Worm (Caenorhabditis elegans) whole organism, L1 larva: ENCODE data around the gene plk-3.

Experiments
- alr-1 ChIP-seq: fragments of 200-800 bp; sonication (Bioruptor generic); optimal IDR thresholded peaks from 2 replicates; lab custom pipeline; 2018; ENCODE audit warnings: borderline replicate concordance, mild to moderate bottlenecking, missing genetic modification characterization, missing compliant biosample characterization
- blmp-1 ChIP-seq: fragments of 150-350 bp; optimal IDR thresholded peaks from 2 replicates; lab custom pipeline; 2014; ENCODE audit warnings: missing biosample characterization, missing genetic modification characterization
- ceh-63 ChIP-seq: fragments of 200-800 bp; sonication (Bioruptor generic); optimal IDR thresholded peaks from 2 replicates; lab custom pipeline; 2018; ENCODE audit warnings: mild to moderate bottlenecking, missing genetic modification characterization, missing compliant biosample characterization
- dpl-1 ChIP-seq, 3 experiments: fragments of 150-350 bp in 2 of 3; sonication (generic microtip) in 1 of 3; optimal IDR thresholded peaks; 2 replicates each; lab custom pipeline; 2014 to 2017; ENCODE audit warnings: missing biosample characterization in 3 of 3, missing genetic modification characterization in 3 of 3, missing genetic modification reagents in 3 of 3
- efl-1 ChIP-seq, 4 experiments: fragments of 150-350 bp; optimal IDR thresholded peaks in 3 of 4; peaks in 1 of 4; 1 replicate in 1 of 4; 2 replicates in 3 of 4; lab custom pipeline; 2014; ENCODE audit warnings: missing biosample characterization in 2 of 4, missing genetic modification characterization in 2 of 4, missing genetic modification reagents in 2 of 4
- elt-2 ChIP-seq: sonication (generic microtip); optimal IDR thresholded peaks from 2 replicates; lab custom pipeline; 2016; ENCODE audit warnings: missing genetic modification characterization, mild to moderate bottlenecking, inconsistent platforms, missing compliant biosample characterization, missing genetic modification reagents
- elt-3 ChIP-seq, 6 experiments: fragments of 150-350 bp in 1 of 6; sonication (generic microtip); optimal IDR thresholded peaks; 2 replicates each; lab custom pipeline; 2017 to 2018; ENCODE audit warnings: missing biosample characterization in 6 of 6, missing genetic modification characterization in 6 of 6, inconsistent platforms in 1 of 6
- fkh-8 ChIP-seq: sonication (generic microtip); optimal IDR thresholded peaks from 2 replicates; lab custom pipeline; 2016; ENCODE audit warnings: mild to moderate bottlenecking, missing genetic modification characterization, missing compliant biosample characterization
- hlh-4 ChIP-seq: sonication (generic microtip); optimal IDR thresholded peaks from 2 replicates; lab custom pipeline; 2016; ENCODE audit warnings: mild to moderate bottlenecking, missing genetic modification characterization, missing compliant biosample characterization
- jun-1 ChIP-seq: fragments of 150-350 bp; optimal IDR thresholded peaks from 2 replicates; lab custom pipeline; 2014; ENCODE audit warnings: missing biosample characterization, missing genetic modification reagents, missing genetic modification characterization
- lin-14 ChIP-seq: fragments of 200-800 bp; sonication (Bioruptor generic); optimal IDR thresholded peaks from 2 replicates; lab custom pipeline; 2018; ENCODE audit warnings: mild to moderate bottlenecking, missing genetic modification characterization, moderate library complexity, missing compliant biosample characterization
- lin-35 ChIP-seq, 2 experiments: fragments of 150-350 bp; optimal IDR thresholded peaks; 2 replicates each; lab custom pipeline; 2014; ENCODE audit warnings: missing biosample characterization in 2 of 2, missing genetic modification characterization in 2 of 2, missing genetic modification reagents in 2 of 2
- lsy-2 ChIP-seq, 2 experiments: fragments of 150-350 bp; optimal IDR thresholded peaks; 2 replicates each; lab custom pipeline; 2014; ENCODE audit warnings: missing biosample characterization in 2 of 2, missing genetic modification characterization in 2 of 2
- mab-9 ChIP-seq: fragments of 200-800 bp; sonication (Bioruptor generic); IDR thresholded peaks from 2 replicates; pipeline ENCODE4 v1.3.6; 2022; ENCODE audit warnings: missing genetic modification reagents, missing genetic modification characterization, missing compliant biosample characterization
- mef-2 ChIP-seq: fragments of 150-350 bp; optimal IDR thresholded peaks from 2 replicates; lab custom pipeline; 2014; ENCODE audit warnings: missing biosample characterization, missing genetic modification characterization
- nhr-11 ChIP-seq: fragments of 150-350 bp; optimal IDR thresholded peaks from 2 replicates; lab custom pipeline; 2014; ENCODE audit warnings: missing biosample characterization, missing genetic modification characterization
- nhr-19 ChIP-seq: fragments of 200-800 bp; sonication (Bioruptor generic); conservative IDR thresholded peaks from 2 replicates; pipeline ENCODE4 v1.3.6; 2022; ENCODE audit warnings: missing genetic modification characterization, missing compliant biosample characterization
- nhr-20 ChIP-seq: sonication (generic microtip); optimal IDR thresholded peaks from 2 replicates; lab custom pipeline; 2016; ENCODE audit warnings: mild to moderate bottlenecking, missing genetic modification characterization, missing compliant biosample characterization
- nhr-76 ChIP-seq: sonication (generic microtip); optimal IDR thresholded peaks from 2 replicates; lab custom pipeline; 2017; ENCODE audit warnings: missing biosample characterization, missing genetic modification characterization
- nhr-77 ChIP-seq: fragments of 150-350 bp; optimal IDR thresholded peaks from 2 replicates; lab custom pipeline; 2014; ENCODE audit warnings: missing biosample characterization, missing genetic modification characterization
- nhr-85 ChIP-seq: sonication (generic microtip); peaks from one replicate; lab custom pipeline; 2016; ENCODE audit warnings: missing genetic modification characterization, inconsistent platforms, missing compliant biosample characterization
- nhr-90 ChIP-seq: sonication (generic microtip); optimal IDR thresholded peaks from 2 replicates; lab custom pipeline; 2016; ENCODE audit warnings: mild to moderate bottlenecking, missing genetic modification characterization, missing compliant biosample characterization; ENCODE audit not compliant: poor library complexity
- pax-3 ChIP-seq: fragments of 200-800 bp; sonication (Bioruptor generic); optimal IDR thresholded peaks from 2 replicates; lab custom pipeline; 2018; ENCODE audit warnings: mild to moderate bottlenecking, missing genetic modification characterization, moderate library complexity, missing compliant biosample characterization
- pqm-1 ChIP-seq: sonication (generic microtip); optimal IDR thresholded peaks from 3 replicates; lab custom pipeline; 2017; ENCODE audit warnings: missing biosample characterization, missing genetic modification characterization
- rnt-1 ChIP-seq: sonication (generic microtip); optimal IDR thresholded peaks from 2 replicates; lab custom pipeline; 2016; ENCODE audit warnings: mild to moderate bottlenecking, missing genetic modification characterization, moderate library complexity, missing compliant biosample characterization
- sox-4 ChIP-seq: sonication (generic microtip); optimal IDR thresholded peaks from 2 replicates; lab custom pipeline; 2016; ENCODE audit warnings: missing genetic modification characterization, missing compliant biosample characterization
- swsn-7 ChIP-seq: sonication (generic microtip); optimal IDR thresholded peaks from 2 replicates; lab custom pipeline; 2016; ENCODE audit warnings: missing genetic modification characterization, missing compliant biosample characterization
- tbx-2 ChIP-seq: sonication (generic microtip); optimal IDR thresholded peaks from 2 replicates; lab custom pipeline; 2016; ENCODE audit warnings: missing genetic modification characterization, missing compliant biosample characterization
- zag-1 ChIP-seq: fragments of 150-350 bp; optimal IDR thresholded peaks from 2 replicates; lab custom pipeline; 2014; ENCODE audit warnings: missing biosample characterization, missing genetic modification characterization

Gene plk-3

ce11 chrIV:7477197-7477596, 4.2 kb upstream of the plk-3 start, which contains the start of gene pycr-4:
Gene pycr-4, minus strand, starts transcription at chrIV:7477297.
- TF ChIP-seq dpl-1 (GFP tag; optimal IDR thresholded peaks at IDR 0.05; lab: Kevin White, UChicago) (peak in 1 of 3 experiments; percentile 14), lin-35 (GFP tag; optimal IDR thresholded peaks at IDR 0.05; lab: Kevin White, UChicago) (peak in 1 of 2 experiments; percentile 15), efl-1 (optimal IDR thresholded peaks at IDR 0.05; lab: Kevin White, UChicago) (peak; percentile 42 to 44), efl-1 (GFP tag; optimal IDR thresholded peaks at IDR 0.05 in 1 of 2; lab: Kevin White, UChicago) (peak in 1 of 2 experiments; percentile 72), lin-14 (GFP tag; lab: Kevin White, UChicago) (no peak)

ce11 chrIV:7474826-7475225, 1.8 kb upstream of the plk-3 start, which contains the start of gene slc-25A18.2:
Gene slc-25A18.2, plus strand, starts transcription at chrIV:7475041.
- no peak for TF ChIP-seq ceh-63
- no peak for TF ChIP-seq efl-1 (optimal IDR thresholded peaks at IDR 0.05; lab: Kevin White, UChicago)
- peak in 1 of 2 experiments; percentile 62 for TF ChIP-seq efl-1 (GFP tag; optimal IDR thresholded peaks at IDR 0.05 in 1 of 2; lab: Kevin White, UChicago)

ce11 chrIV:7469782-7470413, 3.1 kb downstream of the plk-3 start, which contains the start of gene F55G1.7:
Gene F55G1.7, minus strand, starts transcription at chrIV:7469832.
- peak in 5 of 6 experiments; percentile 13 to 90 (median 29) for TF ChIP-seq elt-3 (tag; optimal IDR thresholded peaks at IDR 0.05; lab: Kevin White, UChicago)
- no peak for TF ChIP-seq pax-3 (tag; lab: Kevin White, UChicago)
- TF ChIP-seq swsn-7 (tag; lab: Kevin White, UChicago), result no peak
- TF ChIP-seq nhr-85 (tag; lab: Kevin White, UChicago), result peak; percentile 54
- no peak for TF ChIP-seq efl-1 (optimal IDR thresholded peaks at IDR 0.05; lab: Kevin White, UChicago)
- peak in 1 of 2 experiments; percentile 20 for TF ChIP-seq efl-1 (GFP tag; optimal IDR thresholded peaks at IDR 0.05 in 1 of 2; lab: Kevin White, UChicago)
- TF ChIP-seq lsy-2 (tag; optimal IDR thresholded peaks at IDR 0.05; lab: Kevin White, UChicago), result no peak
- TF ChIP-seq blmp-1, result peak; percentile 55
- TF ChIP-seq tbx-2 (tag; lab: Kevin White, UChicago), result peak; percentile 56
- TF ChIP-seq hlh-4 (tag; lab: Kevin White, UChicago), result no peak
- TF ChIP-seq nhr-20 (tag; lab: Kevin White, UChicago), result peak; percentile 66
- TF ChIP-seq nhr-19, result no peak
- no peak for TF ChIP-seq rnt-1 (tag; lab: Kevin White, UChicago)
- peak in 1 of 2 experiments; percentile 35 for TF ChIP-seq lin-35 (GFP tag; optimal IDR thresholded peaks at IDR 0.05; lab: Kevin White, UChicago)
- peak; percentile 45 for TF ChIP-seq lin-14 (GFP tag; lab: Kevin White, UChicago)
- TF ChIP-seq nhr-77 (tag; lab: Kevin White, UChicago), result no peak
- TF ChIP-seq zag-1 (tag; lab: Kevin White, UChicago), result no peak

DNA sequence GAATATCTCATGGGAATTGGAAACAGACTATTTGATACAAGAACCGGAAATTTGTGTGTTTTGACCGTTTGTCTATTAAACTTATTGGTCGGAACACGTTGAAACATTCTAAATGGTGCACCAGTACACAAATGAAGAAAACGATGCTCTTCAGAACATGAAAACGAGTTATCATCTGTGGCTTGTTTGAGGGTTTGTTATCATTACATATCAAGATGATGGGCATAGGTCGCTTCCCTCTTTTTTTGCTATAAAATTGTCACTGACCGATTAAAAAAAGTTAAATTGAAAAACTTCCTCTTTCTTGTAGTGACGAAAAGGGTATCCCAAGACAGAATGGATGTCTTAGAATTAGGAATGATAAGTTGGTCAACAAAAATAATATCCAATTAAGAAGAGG, 4.4 kb downstream of the plk-3 start:
- TF ChIP-seq blmp-1, result no peak
- TF ChIP-seq fkh-8, result no peak
- TF ChIP-seq nhr-11 (tag; lab: Kevin White, UChicago), result no peak
- no peak for TF ChIP-seq pqm-1
- TF ChIP-seq jun-1, result no peak
- no peak for TF ChIP-seq mef-2 (tag; lab: Kevin White, UChicago)
- TF ChIP-seq, all 84 proteins: peak for 0

ce11 chrIV:7467170-7467569, 5.8 kb downstream of the plk-3 start:
- TF ChIP-seq jun-1 (peak; percentile 55), efl-1 (optimal IDR thresholded peaks at IDR 0.05; lab: Kevin White, UChicago) (no peak), efl-1 (GFP tag; optimal IDR thresholded peaks at IDR 0.05 in 1 of 2; lab: Kevin White, UChicago) (peak in 1 of 2 experiments; percentile 33), elt-2 (peak; percentile 46), alr-1 (tag; lab: Kevin White, UChicago) (no peak)
- TF ChIP-seq, all 84 proteins: peak for 3

ce11 chrIV:7465857-7466256, 7.2 kb downstream of the plk-3 start, which contains the start of gene F13B6.3:
Gene F13B6.3, minus strand, starts transcription at chrIV:7465957.
- no peak for TF ChIP-seq pax-3 (tag; lab: Kevin White, UChicago)
- no peak for TF ChIP-seq nhr-76 (tag; lab: Kevin White, UChicago)
- TF ChIP-seq nhr-90 (tag; lab: Kevin White, UChicago), result no peak
- TF ChIP-seq sox-4 (tag; lab: Kevin White, UChicago), result no peak
- TF ChIP-seq mab-9 (GFP tag; lab: Robert Waterston, UW), result no peak
- no peak for TF ChIP-seq nhr-77 (tag; lab: Kevin White, UChicago)
- TF ChIP-seq, all 84 proteins: peak for 0
